Worm (Caenorhabditis elegans) whole organism, L2 larva: ENCODE measurements around the gene srx-102.

ENCODE experiments used
- ZK546.5 ChIP-seq: sonication (generic microtip); optimal IDR thresholded peaks from 2 replicates; lab custom pipeline; 2017; ENCODE audit warnings: missing biosample characterization, missing genetic modification characterization
- alr-1 ChIP-seq: fragments of 150-350 bp; optimal IDR thresholded peaks from 2 replicates; lab custom pipeline; 2014; ENCODE audit warnings: missing biosample characterization, missing genetic modification characterization
- dmd-4 ChIP-seq: sonication (generic microtip); optimal IDR thresholded peaks from 2 replicates; lab custom pipeline; 2017; ENCODE audit warnings: missing biosample characterization, missing genetic modification characterization
- nhr-11 ChIP-seq: fragments of 150-350 bp; optimal IDR thresholded peaks from 2 replicates; lab custom pipeline; 2014; ENCODE audit warnings: missing biosample characterization, missing genetic modification characterization
- nhr-129 ChIP-seq: fragments of 150-350 bp; optimal IDR thresholded peaks from 2 replicates; lab custom pipeline; 2014; ENCODE audit warnings: missing biosample characterization, missing genetic modification characterization
- nhr-25 ChIP-seq: fragments of 150-350 bp; sonication (generic microtip); optimal IDR thresholded peaks from 3 replicates; lab custom pipeline; 2014; ENCODE audit warnings: missing biosample characterization, missing genetic modification characterization
- skn-1 ChIP-seq: sonication (generic microtip); optimal IDR thresholded peaks from 2 replicates; lab custom pipeline; 2017; ENCODE audit warnings: missing biosample characterization, missing genetic modification characterization
- zag-1 ChIP-seq: fragments of 150-350 bp; optimal IDR thresholded peaks from 2 replicates; lab custom pipeline; 2014; ENCODE audit warnings: missing biosample characterization, missing genetic modification characterization
- ztf-11 ChIP-seq: sonication (generic microtip); optimal IDR thresholded peaks from 2 replicates; lab custom pipeline; 2017; ENCODE audit warnings: missing biosample characterization, missing genetic modification characterization
- ztf-4 ChIP-seq: fragments of 150-350 bp; optimal IDR thresholded peaks from 2 replicates; lab custom pipeline; 2014; ENCODE audit warnings: missing biosample characterization, missing genetic modification characterization

- TF ChIP-seq alr-1 (tag; lab: Kevin White, UChicago): no peak
- TF ChIP-seq nhr-25 (tag; lab: Kevin White, UChicago): no peak
- no peak for TF ChIP-seq ZK546.5 (tag; lab: Kevin White, UChicago)
- TF ChIP-seq zag-1 (tag; lab: Kevin White, UChicago): no peak
- no peak for TF ChIP-seq nhr-11
- no peak for TF ChIP-seq ztf-4 (tag; lab: Kevin White, UChicago)
- TF ChIP-seq dmd-4 (tag; lab: Kevin White, UChicago): no peak
- no peak for TF ChIP-seq skn-1 (tag; lab: Kevin White, UChicago)
- TF ChIP-seq nhr-129 (tag; lab: Kevin White, UChicago): no peak
- no peak for TF ChIP-seq ztf-11 (tag; lab: Kevin White, UChicago)
Observed at ce11 chrII:3681365-3682083, 13.0 kb downstream of the srx-102 start, which contains the start of gene F19B10.10.
